Worm (Caenorhabditis elegans): ENCODE results near the gene hir-1.

hir-1 gene

ce11 chrV:5513630-5514378, 8.1 kb upstream of the hir-1 start, which contains the start of the genes hpo-15 and mms-19:
hpo-15 (minus strand) TSS chrV:5513830.
mms-19 (plus strand) TSS chrV:5514348.
- TF ChIP-seq pqm-1 (tag; optimal IDR thresholded peaks at IDR 0.05) (peak; percentile 23), elt-2 (tag; optimal IDR thresholded peaks at IDR 0.05) (peak; percentile 60), daf-12 (tag; optimal IDR thresholded peaks at IDR 0.05) (no peak), nhr-237 (tag; optimal IDR thresholded peaks at IDR 0.05) (no peak)

DNA sequence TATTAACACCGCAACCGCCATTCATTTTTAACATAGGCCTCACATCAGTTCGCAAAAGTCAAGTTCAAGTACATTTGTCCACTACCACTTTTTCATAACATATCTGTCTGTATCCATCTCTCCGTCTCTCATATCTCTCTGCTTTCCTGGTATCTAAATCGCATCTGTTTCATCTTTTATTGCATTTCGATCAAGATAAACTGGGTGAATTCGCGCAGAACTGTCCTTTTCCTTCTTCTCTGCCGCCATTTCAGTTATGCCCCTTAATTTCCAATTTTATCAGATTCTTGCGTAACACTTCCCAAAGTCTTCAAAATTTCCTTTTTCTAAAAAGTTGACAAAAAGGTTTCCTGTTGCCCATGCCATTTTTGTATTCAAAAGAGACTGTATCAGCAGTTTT, 1.3 kb downstream of the hir-1 start:
- no peak for TF ChIP-seq nhr-237 (tag; optimal IDR thresholded peaks at IDR 0.05)
- TF ChIP-seq elt-3 (tag; optimal IDR thresholded peaks at IDR 0.05) = no peak
- TF ChIP-seq nhr-67 (tag; optimal IDR thresholded peaks at IDR 0.05) = no peak
- TF ChIP-seq nhr-23 (tag; optimal IDR thresholded peaks at IDR 0.05) = peak; percentile 67
- no peak for TF ChIP-seq pqm-1 (tag; optimal IDR thresholded peaks at IDR 0.05)
- no peak for TF ChIP-seq ceh-28 (tag; optimal IDR thresholded peaks at IDR 0.05)
- TF ChIP-seq nhr-11 (tag; optimal IDR thresholded peaks at IDR 0.05) = no peak
- TF ChIP-seq egl-27 (tag; optimal IDR thresholded peaks at IDR 0.05) = no peak
- no peak for TF ChIP-seq nhr-28 (tag; optimal IDR thresholded peaks at IDR 0.05)
- TF ChIP-seq daf-12 (tag; optimal IDR thresholded peaks at IDR 0.05) = peak; percentile 22
- no peak for TF ChIP-seq ZK546.5 (tag; optimal IDR thresholded peaks at IDR 0.05)
- TF ChIP-seq ceh-16 (tag; optimal IDR thresholded peaks at IDR 0.05) = no peak
- TF ChIP-seq nfya-1 (tag; optimal IDR thresholded peaks at IDR 0.05; ENCODE audit: insufficient read depth) = no peak
- no peak for TF ChIP-seq lin-39 (tag; optimal IDR thresholded peaks at IDR 0.05)
- TF ChIP-seq elt-2 (tag; optimal IDR thresholded peaks at IDR 0.05) = no peak
- TF ChIP-seq R02D3.7 (tag; optimal IDR thresholded peaks at IDR 0.05) = no peak
- no peak for TF ChIP-seq nhr-12 (tag; optimal IDR thresholded peaks at IDR 0.05)
- no peak for TF ChIP-seq ama-1 (optimal IDR thresholded peaks at IDR 0.05)
- TF ChIP-seq elt-1 (tag; optimal IDR thresholded peaks at IDR 0.05) = peak; percentile 98
- TF ChIP-seq nhr-25 (tag; optimal IDR thresholded peaks at IDR 0.05) = peak; percentile 73

- TF ChIP-seq egl-27 (tag; optimal IDR thresholded peaks at IDR 0.05) = no peak
- TF ChIP-seq ceh-28 (tag; optimal IDR thresholded peaks at IDR 0.05) = no peak
- no peak for TF ChIP-seq elt-2 (tag; optimal IDR thresholded peaks at IDR 0.05)
- no peak for TF ChIP-seq nhr-77 (tag; optimal IDR thresholded peaks at IDR 0.05)
- no peak for TF ChIP-seq ztf-4 (tag; optimal IDR thresholded peaks at IDR 0.05)
- no peak for TF ChIP-seq fos-1 (tag; optimal IDR thresholded peaks at IDR 0.05)
- TF ChIP-seq nhr-23 (tag; optimal IDR thresholded peaks at IDR 0.05) = no peak
- no peak for TF ChIP-seq sea-2 (GFP tag; optimal IDR thresholded peaks at IDR 0.05)
- no peak for TF ChIP-seq nhr-12 (tag; optimal IDR thresholded peaks at IDR 0.05)
- TF ChIP-seq nhr-67 (tag; optimal IDR thresholded peaks at IDR 0.05) = no peak
- TF ChIP-seq ceh-9 (tag; optimal IDR thresholded peaks at IDR 0.05) = no peak
These were observed 3.3 kb downstream of the hir-1 start for ce11 chrV:5525208-5525607.

ce11 chrV:5527694-5528093, 5.8 kb downstream of the hir-1 start:
- TF ChIP-seq nhr-67 (tag; optimal IDR thresholded peaks at IDR 0.05) (no peak), skn-1 (tag; optimal IDR thresholded peaks at IDR 0.05) (no peak), jun-1 (tag; optimal IDR thresholded peaks at IDR 0.05) (no peak), egl-27 (tag; optimal IDR thresholded peaks at IDR 0.05) (no peak), elt-2 (tag; optimal IDR thresholded peaks at IDR 0.05) (no peak), fkh-10 (GFP tag; optimal IDR thresholded peaks at IDR 0.05) (no peak), pha-4 (tag; optimal IDR thresholded peaks at IDR 0.05) (no peak), ztf-11 (tag; optimal IDR thresholded peaks at IDR 0.05) (no peak)

ce11 chrV:5533755-5534154, 11.8 kb downstream of the hir-1 start, which contains the start of gene grl-1:
grl-1 (minus strand) TSS chrV:5533855.
- no peak for TF ChIP-seq snpc-4 (tag; optimal IDR thresholded peaks at IDR 0.05)
- no peak for TF ChIP-seq jun-1 (tag; optimal IDR thresholded peaks at IDR 0.05)
- TF ChIP-seq nhr-77 (tag; optimal IDR thresholded peaks at IDR 0.05) = no peak
- TF ChIP-seq hmg-11 (tag; optimal IDR thresholded peaks at IDR 0.05) = no peak
- no peak for TF ChIP-seq ceh-28 (tag; optimal IDR thresholded peaks at IDR 0.05)
- no peak for TF ChIP-seq ZK546.5 (tag; optimal IDR thresholded peaks at IDR 0.05)
- TF ChIP-seq nhr-237 (tag; optimal IDR thresholded peaks at IDR 0.05) = no peak
- TF ChIP-seq lsy-12 (tag; optimal IDR thresholded peaks at IDR 0.05) = no peak
- TF ChIP-seq fos-1 (tag; optimal IDR thresholded peaks at IDR 0.05) = no peak
- no peak for TF ChIP-seq ama-1 (optimal IDR thresholded peaks at IDR 0.05)
- no peak for TF ChIP-seq pqm-1 (tag; optimal IDR thresholded peaks at IDR 0.05)

Data from whole organism, L3 larva.